Worm (Caenorhabditis elegans) whole organism, midembryonic: ENCODE data around the gene C02E7.10.

Source experiments
- T22C8.4 ChIP-seq: fragments of 200-800 bp; sonication (Bioruptor generic); IDR thresholded peaks from 2 replicates; pipeline ENCODE4 v1.3.6; 2022; ENCODE audit warnings: missing genetic modification characterization, missing compliant biosample characterization
- flt-1 ChIP-seq: fragments of 200-800 bp; sonication (Bioruptor generic); IDR thresholded peaks from 2 replicates; pipeline ENCODE4 v1.3.6; 2022; ENCODE audit warnings: missing genetic modification characterization, missing compliant biosample characterization
- klf-2 ChIP-seq: fragments of 200-800 bp; sonication (Bioruptor generic); conservative IDR thresholded peaks from 2 replicates; pipeline ENCODE4 v1.3.6; 2022; ENCODE audit warnings: missing genetic modification reagents, missing genetic modification characterization, missing compliant biosample characterization
- med-1 ChIP-seq: sonication (generic microtip); optimal IDR thresholded peaks from 2 replicates; lab custom pipeline; 2017; ENCODE audit warnings: missing genetic modification characterization, mild to moderate bottlenecking, missing compliant biosample characterization, antibody characterized with exemption, missing genetic modification reagents; ENCODE audit not compliant: insufficient read depth
- tab-1 ChIP-seq: fragments of 200-800 bp; sonication (Bioruptor generic); IDR thresholded peaks from 2 replicates; pipeline ENCODE4 v1.3.6; 2022; ENCODE audit warnings: missing genetic modification characterization, missing compliant biosample characterization
- ztf-23 ChIP-seq: fragments of 200-800 bp; sonication (Bioruptor generic); IDR thresholded peaks from 2 replicates; pipeline ENCODE4 v1.3.6; 2022; ENCODE audit warnings: missing genetic modification reagents, missing genetic modification characterization, missing compliant biosample characterization

DNA sequence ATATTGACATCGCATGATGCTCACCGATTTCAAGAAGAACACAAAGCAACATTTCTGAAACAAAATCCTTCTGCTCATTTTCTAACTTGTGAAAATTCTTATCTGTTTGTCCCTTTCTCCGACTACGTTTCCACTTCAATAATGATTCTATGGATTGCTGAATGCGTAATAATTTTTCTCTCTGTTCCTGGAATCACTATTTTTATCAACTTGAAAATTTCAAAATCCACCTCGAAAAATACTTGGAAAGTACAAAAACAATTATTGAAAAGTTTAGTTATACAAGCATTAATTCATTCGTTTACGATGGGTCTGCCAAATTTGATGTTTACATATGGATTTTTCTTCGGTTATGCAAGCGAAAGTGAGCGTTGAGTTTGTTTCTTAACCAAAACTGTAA lies 10.8 kb downstream of the C02E7.10 start, which contains the start of gene srh-22:
- no peak for TF ChIP-seq med-1 (GFP tag; lab: Kevin White, UChicago)
- TF ChIP-seq tab-1 (GFP tag; lab: Robert Waterston, UW): no peak
- no peak for TF ChIP-seq ztf-23
- TF ChIP-seq flt-1 (GFP tag; lab: Robert Waterston, UW): no peak
- TF ChIP-seq klf-2 (GFP tag; lab: Robert Waterston, UW): no peak
- TF ChIP-seq T22C8.4 (GFP tag; lab: Robert Waterston, UW): no peak
